Worm (Caenorhabditis elegans) whole organism, L2 larva: Measurements from ENCODE around the gene F01G12.18.

ENCODE experiments used
- ama-1 ChIP-seq: fragments of 150-350 bp; optimal IDR thresholded peaks from 2 replicates; lab custom pipeline; 2018; ENCODE audit warnings: inconsistent platforms
- fos-1 ChIP-seq: fragments of 150-350 bp; optimal IDR thresholded peaks from 2 replicates; lab custom pipeline; 2014; ENCODE audit warnings: missing biosample characterization, missing genetic modification characterization
- nhr-23 ChIP-seq: fragments of 150-350 bp; optimal IDR thresholded peaks from 2 replicates; lab custom pipeline; 2014; ENCODE audit warnings: missing biosample characterization, missing genetic modification reagents, missing genetic modification characterization

DNA sequence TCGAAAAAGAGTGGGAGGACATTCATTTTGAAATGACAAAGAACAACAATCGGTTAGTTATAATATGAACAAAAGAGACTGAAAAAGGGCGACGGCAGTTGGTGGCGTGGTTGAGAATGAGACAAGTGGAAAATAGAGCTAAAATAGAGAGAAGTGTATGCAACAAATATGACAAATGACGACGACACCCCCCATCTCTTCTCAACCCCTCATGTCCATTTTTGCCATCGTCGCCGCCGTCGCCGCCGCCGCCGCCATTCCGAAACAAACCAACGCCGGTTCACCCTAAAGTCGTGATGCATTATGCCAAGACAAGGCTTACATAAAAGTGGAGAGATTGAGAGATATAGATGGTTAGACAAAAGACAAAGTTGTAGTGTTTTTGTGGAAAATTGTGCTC lies 10.9 kb upstream of the F01G12.18 start:
- TF ChIP-seq fos-1 (no peak), nhr-23 (no peak), ama-1 (lab: Kevin White, UChicago) (no peak)
